Worm (Caenorhabditis elegans) whole organism, L4/young adult: ENCODE data around the gene nft-1.

Experiments
- dao-5 ChIP-seq: sonication (generic microtip); optimal IDR thresholded peaks from 2 replicates; lab custom pipeline; 2016; ENCODE audit warnings: missing genotype, missing genetic modification characterization, moderate library complexity, missing compliant biosample characterization
- him-1 ChIP-seq: sonication (generic microtip); optimal IDR thresholded peaks from 2 replicates; lab custom pipeline; 2016; ENCODE audit warnings: missing genotype, missing genetic modification reagents, missing genetic modification characterization, missing compliant biosample characterization

- TF ChIP-seq him-1 (tag; lab: Kevin White, UChicago), result no peak
- TF ChIP-seq dao-5 (tag; lab: Kevin White, UChicago), result no peak
Measured at ce11 chrIII:11891335-11891734, 32.4 kb upstream of the nft-1 start, which contains the start of gene faah-5.
